Fruit fly (Drosophila melanogaster) whole organism, embryonic: Measurements from ENCODE around the gene Gr89a.

Experiments
- Ada2b ChIP-seq: fragments of 200-800 bp; sonication (Bioruptor generic); IDR thresholded peaks from 2 replicates; pipeline ENCODE4 v1.3.6; 2022; ENCODE audit warnings: missing biosample characterization, missing genetic modification characterization
- CG10321 ChIP-seq: fragments of 200-800 bp; sonication (Bioruptor generic); IDR thresholded peaks from 2 replicates; pipeline ENCODE4 v1.3.6; 2022; ENCODE audit warnings: missing biosample characterization, missing genetic modification characterization
- CG12219 ChIP-seq: fragments of 200-800 bp; sonication (Bioruptor generic); optimal IDR thresholded peaks from 3 replicates; lab custom pipeline; 2018; ENCODE audit warnings: missing biosample characterization, mild to moderate bottlenecking, missing genetic modification characterization
- CG1233 ChIP-seq: fragments of 200-800 bp; sonication (Bioruptor generic); optimal IDR thresholded peaks from 4 replicates; lab custom pipeline; 2018; ENCODE audit warnings: missing biosample characterization, mild to moderate bottlenecking, missing genetic modification characterization
- CG12744 ChIP-seq: fragments of 200-800 bp; sonication (Bioruptor generic); optimal IDR thresholded peaks from 2 replicates; lab custom pipeline; 2016; ENCODE audit warnings: missing biosample characterization, missing genetic modification characterization
- CG13123 ChIP-seq: fragments of 200-800 bp; sonication (Bioruptor generic); optimal IDR thresholded peaks from 2 replicates; lab custom pipeline; 2016; ENCODE audit warnings: missing biosample characterization, missing genetic modification characterization
- CG15696 ChIP-seq: fragments of 200-800 bp; sonication (Bioruptor generic); optimal IDR thresholded peaks from 2 replicates; lab custom pipeline; 2019; ENCODE audit warnings: missing biosample characterization, mild to moderate bottlenecking, missing genetic modification characterization, moderate library complexity
- CG16863 ChIP-seq: fragments of 200-800 bp; sonication (Bioruptor generic); optimal IDR thresholded peaks from 3 replicates; lab custom pipeline; 2016; ENCODE audit warnings: missing biosample characterization, missing genetic modification characterization
- CG17186 ChIP-seq: fragments of 200-800 bp; sonication (Bioruptor generic); optimal IDR thresholded peaks from 3 replicates; lab custom pipeline; 2017; ENCODE audit warnings: missing biosample characterization, missing genetic modification reagents, missing genetic modification characterization
- CG17359 ChIP-seq: fragments of 200-800 bp; sonication (Bioruptor generic); optimal IDR thresholded peaks from 3 replicates; lab custom pipeline; 2018; ENCODE audit warnings: missing biosample characterization, mild to moderate bottlenecking, missing genetic modification characterization, moderate library complexity
- CG17829 ChIP-seq: fragments of 200-800 bp; optimal IDR thresholded peaks from 2 replicates; lab custom pipeline; 2019; ENCODE audit warnings: missing biosample characterization, mild to moderate bottlenecking, missing genetic modification characterization, moderate library complexity
- CG31224 ChIP-seq: fragments of 200-800 bp; sonication (Bioruptor generic); IDR thresholded peaks from 2 replicates; pipeline ENCODE4 v1.3.6; 2022; ENCODE audit warnings: missing biosample characterization, missing genetic modification characterization
- CG32532 ChIP-seq: fragments of 200-800 bp; sonication (Bioruptor generic); IDR thresholded peaks from 2 replicates; pipeline ENCODE4 v1.3.6; 2022; ENCODE audit warnings: missing biosample characterization, missing genetic modification characterization
- CG6813 ChIP-seq: fragments of 200-800 bp; sonication (Bioruptor generic); optimal IDR thresholded peaks from 2 replicates; lab custom pipeline; 2017; ENCODE audit warnings: missing biosample characterization, missing genetic modification characterization, mild to moderate bottlenecking, moderate library complexity, missing genetic modification reagents
- CG7786 ChIP-seq: fragments of 200-800 bp; sonication (Bioruptor generic); optimal IDR thresholded peaks from 2 replicates; lab custom pipeline; 2016; ENCODE audit warnings: missing biosample characterization, missing genetic modification characterization
- CG7839 ChIP-seq: fragments of 200-800 bp; sonication (Bioruptor generic); optimal IDR thresholded peaks from 3 replicates; lab custom pipeline; 2018; ENCODE audit warnings: missing biosample characterization, mild to moderate bottlenecking, missing genetic modification characterization, moderate library complexity
- CG7987 ChIP-seq: fragments of 200-800 bp; sonication (Bioruptor generic); optimal IDR thresholded peaks from 2 replicates; lab custom pipeline; 2018; ENCODE audit warnings: missing biosample characterization, mild to moderate bottlenecking, missing genetic modification characterization, moderate library complexity
- CG8281 ChIP-seq: fragments of 200-800 bp; sonication (Bioruptor generic); optimal IDR thresholded peaks from 2 replicates; lab custom pipeline; 2018; ENCODE audit warnings: missing biosample characterization, mild to moderate bottlenecking, missing genetic modification characterization, moderate library complexity
- CG9437 ChIP-seq: fragments of 200-800 bp; sonication (Bioruptor generic); optimal IDR thresholded peaks from 2 replicates; lab custom pipeline; 2018; ENCODE audit warnings: missing biosample characterization, mild to moderate bottlenecking, missing genetic modification characterization
- CG9797 ChIP-seq: fragments of 200-800 bp; sonication (Bioruptor generic); optimal IDR thresholded peaks from 3 replicates; lab custom pipeline; 2018; ENCODE audit warnings: missing biosample characterization, mild to moderate bottlenecking, missing genetic modification characterization
- CTCF ChIP-seq: fragments of 200-800 bp; sonication (Bioruptor generic); optimal IDR thresholded peaks from 2 replicates; lab custom pipeline; 2017; ENCODE audit warnings: missing biosample characterization, mild to moderate bottlenecking, missing genetic modification characterization, moderate library complexity
- Camta ChIP-seq: fragments of 200-800 bp; sonication (Bioruptor generic); optimal IDR thresholded peaks from 2 replicates; lab custom pipeline; 2016; ENCODE audit warnings: missing biosample characterization, missing genetic modification characterization
- Dip3 ChIP-seq: fragments of 200-800 bp; sonication (Bioruptor generic); optimal IDR thresholded peaks from 3 replicates; lab custom pipeline; 2016; ENCODE audit warnings: missing biosample characterization, missing genetic modification characterization
- E2f1 ChIP-seq: fragments of 200-800 bp; sonication (Bioruptor generic); IDR thresholded peaks from 2 replicates; pipeline ENCODE4 v1.3.6; 2022; ENCODE audit warnings: missing biosample characterization, missing genetic modification characterization
- H2.0 ChIP-seq: fragments of 200-800 bp; sonication (Bioruptor generic); IDR thresholded peaks from 2 replicates; pipeline ENCODE4 v1.3.6; 2022; ENCODE audit warnings: missing biosample characterization, missing genetic modification characterization
- HLHmδ ChIP-seq: fragments of 200-800 bp; sonication (Bioruptor generic); optimal IDR thresholded peaks from 2 replicates; lab custom pipeline; 2018; ENCODE audit warnings: missing biosample characterization, mild to moderate bottlenecking, missing genetic modification characterization, moderate library complexity
- Hr39 ChIP-seq: fragments of >200 bp; optimal IDR thresholded peaks from 2 replicates; lab custom pipeline; 2017
- Lpt ChIP-seq: fragments of >200 bp; optimal IDR thresholded peaks from 2 replicates; lab custom pipeline; 2018; ENCODE audit warnings: missing biosample characterization, missing genetic modification characterization
- Mrtf ChIP-seq: fragments of 200-800 bp; sonication (Bioruptor generic); IDR thresholded peaks from 3 replicates; pipeline ENCODE4 v1.3.6; 2022; ENCODE audit warnings: missing biosample characterization, missing genetic modification characterization
- Scr ChIP-seq: fragments of 200-800 bp; sonication (Bioruptor generic); IDR thresholded peaks from 2 replicates; pipeline ENCODE4 v1.3.6; 2022; ENCODE audit warnings: missing biosample characterization, missing genetic modification characterization; ENCODE audit not compliant: partially characterized antibody
- Sry-β ChIP-seq: fragments of 200-800 bp; sonication (Bioruptor generic); optimal IDR thresholded peaks from 2 replicates; lab custom pipeline; 2018; ENCODE audit warnings: missing biosample characterization, mild to moderate bottlenecking, missing genetic modification characterization, moderate library complexity
- al ChIP-seq: fragments of 200-800 bp; sonication (Bioruptor generic); IDR thresholded peaks from 2 replicates; pipeline ENCODE4 v1.3.6; 2022; ENCODE audit warnings: missing biosample characterization, missing genetic modification characterization
- az2 ChIP-seq: fragments of 200-800 bp; sonication (Bioruptor generic); optimal IDR thresholded peaks from 3 replicates; lab custom pipeline; 2016; ENCODE audit warnings: missing biosample characterization, missing genetic modification characterization
- cad ChIP-seq: fragments of >200 bp; optimal IDR thresholded peaks from 2 replicates; lab custom pipeline; 2017; ENCODE audit warnings: missing biosample characterization, missing genetic modification characterization
- dmrt99B ChIP-seq: fragments of 200-800 bp; sonication (Bioruptor generic); optimal IDR thresholded peaks from 2 replicates; lab custom pipeline; 2018; ENCODE audit warnings: missing biosample characterization, mild to moderate bottlenecking, missing genetic modification characterization, moderate library complexity
- fru ChIP-seq: fragments of >200 bp; optimal IDR thresholded peaks from 2 replicates; lab custom pipeline; 2017
- grau ChIP-seq: fragments of 200-800 bp; optimal IDR thresholded peaks from 3 replicates; lab custom pipeline; 2019; ENCODE audit warnings: missing biosample characterization, mild to moderate bottlenecking, missing genetic modification characterization, moderate library complexity
- jumu ChIP-seq: fragments of 200-800 bp; sonication (Bioruptor generic); optimal IDR thresholded peaks from 3 replicates; lab custom pipeline; 2016; ENCODE audit warnings: missing biosample characterization, missing genetic modification characterization
- nerfin-2 ChIP-seq: fragments of 200-800 bp; sonication (Bioruptor generic); IDR thresholded peaks from 2 replicates; pipeline ENCODE4 v1.3.6; 2022; ENCODE audit warnings: missing biosample characterization, missing genetic modification characterization; ENCODE audit not compliant: partially characterized antibody
- otp ChIP-seq: fragments of 200-800 bp; sonication (Bioruptor generic); IDR thresholded peaks from 3 replicates; pipeline ENCODE4, ENCODE4 v1.3.6; 2022; ENCODE audit warnings: missing biosample characterization, missing genetic modification characterization
- pb ChIP-seq: fragments of 200-800 bp; sonication (Bioruptor generic); optimal IDR thresholded peaks from 3 replicates; lab custom pipeline; 2016; ENCODE audit warnings: missing biosample characterization, missing genetic modification characterization
- pzg ChIP-seq: fragments of 200-800 bp; sonication (Bioruptor generic); optimal IDR thresholded peaks from 3 replicates; lab custom pipeline; 2018; ENCODE audit warnings: missing biosample characterization, mild to moderate bottlenecking, missing genetic modification characterization, moderate library complexity
- row ChIP-seq: fragments of 200-800 bp; sonication (Bioruptor generic); IDR thresholded peaks from 3 replicates; pipeline ENCODE4 v1.3.6; 2022; ENCODE audit warnings: missing biosample characterization, missing genetic modification characterization
- shn ChIP-seq: fragments of 200-800 bp; sonication (Bioruptor generic); optimal IDR thresholded peaks from 3 replicates; lab custom pipeline; 2016; ENCODE audit warnings: missing biosample characterization, missing genetic modification characterization
- sim ChIP-seq: fragments of 200-800 bp; sonication (Bioruptor generic); IDR thresholded peaks from 2 replicates; pipeline ENCODE4 v1.3.6; 2022; ENCODE audit warnings: missing biosample characterization, missing genetic modification characterization
- slou ChIP-seq: fragments of 200-800 bp; sonication (Bioruptor generic); optimal IDR thresholded peaks from 3 replicates; lab custom pipeline; 2016; ENCODE audit warnings: missing biosample characterization, missing genetic modification characterization
- sob ChIP-seq: fragments of 200-800 bp; sonication (Bioruptor generic); IDR thresholded peaks from 2 replicates; pipeline ENCODE4 v1.3.6; 2022; ENCODE audit warnings: missing biosample characterization, missing genetic modification characterization
- sr ChIP-seq: fragments of 200-800 bp; sonication (Bioruptor generic); IDR thresholded peaks from 3 replicates; pipeline ENCODE4 v1.3.6; 2022; ENCODE audit warnings: missing biosample characterization, missing genetic modification characterization
- stc ChIP-seq: fragments of 200-800 bp; sonication (Bioruptor generic); IDR thresholded peaks from 2 replicates; pipeline ENCODE4 v1.3.6; 2022; ENCODE audit warnings: missing biosample characterization, missing genetic modification characterization
- tgo ChIP-seq: fragments of 200-800 bp; sonication (Bioruptor generic); IDR thresholded peaks from 3 replicates; pipeline ENCODE4 v1.3.6; 2022; ENCODE audit warnings: missing biosample characterization, missing genetic modification characterization
- tna ChIP-seq: fragments of 200-800 bp; sonication (Bioruptor generic); IDR thresholded peaks from 2 replicates; pipeline ENCODE4 v1.3.6; 2022; ENCODE audit warnings: missing biosample characterization, missing genetic modification characterization; ENCODE audit not compliant: partially characterized antibody
- trh ChIP-seq: fragments of 200-800 bp; sonication (Bioruptor generic); optimal IDR thresholded peaks from 2 replicates; lab custom pipeline; 2016; ENCODE audit warnings: missing biosample characterization, missing genetic modification characterization
- zfh2 ChIP-seq: fragments of 200-800 bp; sonication (Bioruptor generic); optimal IDR thresholded peaks from 2 replicates; lab custom pipeline; 2016; ENCODE audit warnings: missing biosample characterization, missing genetic modification characterization

Gr89a gene

DNA sequence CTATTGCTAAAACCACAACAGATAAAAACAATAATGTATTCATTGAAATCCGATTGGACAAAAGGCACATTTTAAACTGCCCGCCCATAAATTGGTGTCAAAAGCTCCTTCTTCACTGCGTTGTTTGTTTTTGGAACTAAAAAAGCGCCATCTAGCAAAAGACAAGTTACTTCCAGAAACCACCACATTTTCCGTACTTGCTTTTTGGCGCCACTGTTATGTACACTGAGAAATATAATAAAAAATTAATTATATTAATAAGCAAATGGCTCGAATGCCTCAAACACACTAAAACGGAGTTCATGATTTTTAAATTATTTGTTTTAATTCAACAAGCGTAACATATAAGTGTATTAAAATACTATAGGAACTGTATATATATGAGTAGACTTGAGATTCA, 1.4 kb downstream of the Gr89a start (continued):
- TF ChIP-seq pzg (GFP tag; lab: Kevin White, UChicago), result peak; percentile 28
- no peak for TF ChIP-seq nerfin-2 (GFP tag; lab: Robert Waterston, UW)
- TF ChIP-seq sr (GFP tag; lab: Robert Waterston, UW), result peak; percentile 80; the same call in 2 of the 3 replicates
- TF ChIP-seq zfh2 (GFP tag; lab: Kevin White, UChicago), result peak; percentile 48
- peak; percentile 84 for TF ChIP-seq grau (tag; lab: Kevin White, UChicago)
- TF ChIP-seq trh (GFP tag; lab: Kevin White, UChicago), result peak; percentile 66
- peak; percentile 100 for TF ChIP-seq CTCF (GFP tag; lab: Kevin White, UChicago)
- peak; percentile 79 for TF ChIP-seq stc (GFP tag; lab: Robert Waterston, UW)
- peak; percentile 88 for TF ChIP-seq az2 (GFP tag; lab: Kevin White, UChicago)
- TF ChIP-seq CG17829 (tag; lab: Kevin White, UChicago), result peak; percentile 89
- peak; percentile 70; the same call in 1 of the 2 replicates for TF ChIP-seq Ada2b (GFP tag; lab: Robert Waterston, UW)
- peak; percentile 77 for TF ChIP-seq CG1233 (GFP tag; lab: Kevin White, UChicago)
- TF ChIP-seq pb, result peak; percentile 36
- TF ChIP-seq Hr39 (lab: Kevin White, UChicago), result no peak
- TF ChIP-seq sob, result peak; percentile 92
- no peak for TF ChIP-seq cad
- peak; percentile 62 for TF ChIP-seq CG10321 (GFP tag; lab: Robert Waterston, UW)
- peak; percentile 96 for TF ChIP-seq CG32532 (GFP tag; lab: Robert Waterston, UW)
- peak; percentile 91 for TF ChIP-seq Mrtf (GFP tag; lab: Robert Waterston, UW)
- peak; percentile 65 for TF ChIP-seq Camta (GFP tag; lab: Kevin White, UChicago)
- peak; percentile 83 for TF ChIP-seq dmrt99B
- peak; percentile 36 for TF ChIP-seq CG7786 (GFP tag; lab: Kevin White, UChicago)
- TF ChIP-seq tna (GFP tag; lab: Robert Waterston, UW), result no peak
- peak; percentile 86 for TF ChIP-seq E2f1
- peak; percentile 71 for TF ChIP-seq CG31224
- TF ChIP-seq CG12219 (GFP tag; lab: Kevin White, UChicago), result peak; percentile 65
- peak; percentile 20 for TF ChIP-seq Sry-β (GFP tag; lab: Kevin White, UChicago)
- TF ChIP-seq CG12744 (GFP tag; lab: Kevin White, UChicago), result peak; percentile 57
- TF ChIP-seq CG13123 (GFP tag; lab: Kevin White, UChicago), result peak; percentile 63
- peak; percentile 92 for TF ChIP-seq CG17359 (tag; lab: Kevin White, UChicago)
- TF ChIP-seq sim (GFP tag; lab: Robert Waterston, UW), result 0 out of 2 replicates have a peak, but pooled peaks have one; percentile 35
- peak; percentile 31 for TF ChIP-seq Dip3 (GFP tag; lab: Kevin White, UChicago)
- peak; percentile 39 for TF ChIP-seq shn (GFP tag; lab: Kevin White, UChicago)
- peak; percentile 68 for TF ChIP-seq CG9437 (GFP tag; lab: Kevin White, UChicago)
- TF ChIP-seq tgo (GFP tag; lab: Robert Waterston, UW), result peak; percentile 91
- TF ChIP-seq CG17186 (GFP tag; lab: Kevin White, UChicago), result peak; percentile 2
- peak; percentile 50 for TF ChIP-seq CG8281 (tag; lab: Kevin White, UChicago)
- TF ChIP-seq fru (lab: Kevin White, UChicago), result no peak
- TF ChIP-seq CG15696 (tag; lab: Kevin White, UChicago), result peak; percentile 86
- peak; percentile 71 for TF ChIP-seq al (GFP tag; lab: Robert Waterston, UW)
- TF ChIP-seq HLHmδ (GFP tag; lab: Kevin White, UChicago), result no peak
- TF ChIP-seq CG7839 (tag; lab: Kevin White, UChicago), result peak; percentile 88
- no peak for TF ChIP-seq Lpt (GFP tag; lab: Kevin White, UChicago)
- peak; percentile 85 for TF ChIP-seq otp (GFP tag; lab: Robert Waterston, UW)
- peak; percentile 85 for TF ChIP-seq CG7987 (GFP tag; lab: Kevin White, UChicago)
- peak; percentile 77 for TF ChIP-seq H2.0
- peak; percentile 47 for TF ChIP-seq slou (GFP tag; lab: Kevin White, UChicago)
- no peak for TF ChIP-seq CG9797
- peak; percentile 26 for TF ChIP-seq jumu (GFP tag; lab: Kevin White, UChicago)
- TF ChIP-seq Scr (GFP tag; lab: Robert Waterston, UW), result no peak
- peak; percentile 66 for TF ChIP-seq CG16863 (GFP tag; lab: Kevin White, UChicago)
- peak; percentile 75 for TF ChIP-seq CG6813 (GFP tag; lab: Kevin White, UChicago)
- peak; percentile 70 for TF ChIP-seq row (GFP tag; lab: Robert Waterston, UW)
